Worm (Caenorhabditis elegans): ENCODE results near the gene cpt-5.
A peak's percentile ranks its signal among the peaks of the same experiment; 100 is the strongest.

DNA sequence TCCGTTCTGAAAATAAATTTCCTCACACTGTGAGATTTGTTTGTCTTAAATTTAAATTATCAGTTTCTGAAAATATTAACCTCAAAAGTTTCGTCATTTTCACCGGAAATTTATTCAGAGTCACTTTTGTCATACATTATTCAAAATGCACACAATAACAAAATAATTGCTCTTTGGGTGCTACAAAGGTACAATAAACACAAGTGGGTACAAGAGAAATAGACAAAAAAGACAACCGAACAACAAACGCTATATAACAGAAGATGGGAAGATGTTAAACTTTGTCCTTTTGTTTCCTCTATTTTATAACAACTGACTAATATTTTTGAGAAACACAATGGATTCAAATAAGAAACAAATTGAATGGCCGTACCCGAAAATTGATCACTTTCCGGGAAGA, 3.4 kb upstream of the cpt-5 start:
- TF ChIP-seq mdl-1 (tag; optimal IDR thresholded peaks at IDR 0.05) (no peak), nhr-11 (tag; optimal IDR thresholded peaks at IDR 0.05) (peak; percentile 98), elt-1 (tag; optimal IDR thresholded peaks at IDR 0.05) (no peak), pqm-1 (tag; optimal IDR thresholded peaks at IDR 0.05) (peak; percentile 2), ztf-11 (tag; optimal IDR thresholded peaks at IDR 0.05) (no peak), skn-1 (tag; optimal IDR thresholded peaks at IDR 0.05) (no peak), zag-1 (tag; optimal IDR thresholded peaks at IDR 0.05) (no peak), ceh-16 (tag; optimal IDR thresholded peaks at IDR 0.05) (no peak)

Measured in whole organism, L3 larva.